Fruit fly (Drosophila melanogaster) whole organism, embryonic: Measurements from ENCODE around the gene CG14220.
A peak's percentile ranks its signal among the peaks of the same experiment; 100 is the strongest.

Experiments
- Atf3 ChIP-seq: fragments of 200-800 bp; sonication (Bioruptor generic); optimal IDR thresholded peaks from 3 replicates; lab custom pipeline; 2016; ENCODE audit warnings: missing biosample characterization, missing genetic modification characterization
- B-H1 ChIP-seq: fragments of 200-800 bp; sonication (Bioruptor generic); IDR thresholded peaks from 3 replicates; pipeline ENCODE4 v1.3.6; 2022; ENCODE audit warnings: missing biosample characterization, missing genetic modification characterization
- BEAF-32 ChIP-seq: fragments of 200-800 bp; sonication (Bioruptor generic); optimal IDR thresholded peaks from 3 replicates; lab custom pipeline; 2017; ENCODE audit warnings: missing biosample characterization, missing genetic modification characterization, mild to moderate bottlenecking, moderate library complexity, missing genetic modification reagents
- Bteb2 ChIP-seq: fragments of 200-800 bp; sonication (Bioruptor generic); optimal IDR thresholded peaks from 2 replicates; lab custom pipeline; 2016; ENCODE audit warnings: missing biosample characterization, missing genetic modification characterization
- CG1024 ChIP-seq: fragments of 200-800 bp; sonication (Bioruptor generic); IDR thresholded peaks from 2 replicates; pipeline ENCODE4 v1.3.6; 2022; ENCODE audit warnings: missing biosample characterization, missing genetic modification characterization
- CG10321 ChIP-seq: fragments of 200-800 bp; sonication (Bioruptor generic); IDR thresholded peaks from 2 replicates; pipeline ENCODE4 v1.3.6; 2022; ENCODE audit warnings: missing biosample characterization, missing genetic modification characterization
- CG10543 ChIP-seq: fragments of 200-800 bp; sonication (Bioruptor generic); optimal IDR thresholded peaks from 3 replicates; lab custom pipeline; 2017; ENCODE audit warnings: missing biosample characterization, mild to moderate bottlenecking, missing genetic modification characterization, moderate library complexity
- CG11093 ChIP-seq: fragments of 200-800 bp; sonication (Bioruptor generic); IDR thresholded peaks from 3 replicates; pipeline ENCODE4 v1.3.6; 2022; ENCODE audit warnings: missing biosample characterization, missing genetic modification characterization
- CG15601 ChIP-seq: fragments of 200-800 bp; sonication (Bioruptor generic); optimal IDR thresholded peaks from 3 replicates; lab custom pipeline; 2019; ENCODE audit warnings: missing biosample characterization, mild to moderate bottlenecking, missing genetic modification characterization, moderate library complexity
- CG16779 ChIP-seq: fragments of 200-800 bp; sonication (Bioruptor generic); IDR thresholded peaks from 2 replicates; pipeline ENCODE4 v1.3.6; 2022; ENCODE audit warnings: missing biosample characterization, missing genetic modification characterization
- CG16813 ChIP-seq: fragments of 200-800 bp; sonication (Bioruptor generic); IDR thresholded peaks from 3 replicates; pipeline ENCODE4 v1.3.6; 2022; ENCODE audit warnings: missing biosample characterization, missing genetic modification characterization; ENCODE audit not compliant: partially characterized antibody
- CG17829 ChIP-seq: fragments of 200-800 bp; optimal IDR thresholded peaks from 2 replicates; lab custom pipeline; 2019; ENCODE audit warnings: missing biosample characterization, mild to moderate bottlenecking, missing genetic modification characterization, moderate library complexity
- CG18619 ChIP-seq: fragments of 200-800 bp; sonication (Bioruptor generic); optimal IDR thresholded peaks from 3 replicates; lab custom pipeline; 2017; ENCODE audit warnings: missing biosample characterization, mild to moderate bottlenecking, missing genetic modification characterization
- CG31441 ChIP-seq: fragments of 200-800 bp; sonication (Bioruptor generic); IDR thresholded peaks from 2 replicates; pipeline ENCODE4 v1.3.6; 2022; ENCODE audit warnings: missing biosample characterization, missing genetic modification characterization
- CG32767 ChIP-seq: fragments of 200-800 bp; sonication (Bioruptor generic); IDR thresholded peaks from 2 replicates; pipeline ENCODE4 v1.3.6; 2022; ENCODE audit warnings: missing biosample characterization, missing genetic modification characterization
- CG3407 ChIP-seq: fragments of 200-800 bp; sonication (Bioruptor generic); optimal IDR thresholded peaks from 2 replicates; lab custom pipeline; 2018; ENCODE audit warnings: missing biosample characterization, mild to moderate bottlenecking, missing genetic modification characterization
- CG3838 ChIP-seq: fragments of 200-800 bp; sonication (Bioruptor generic); optimal IDR thresholded peaks from 3 replicates; lab custom pipeline; 2016; ENCODE audit warnings: missing biosample characterization, missing genetic modification characterization
- CG3847 ChIP-seq: fragments of 200-800 bp; sonication (Bioruptor generic); IDR thresholded peaks from 2 replicates; pipeline ENCODE4 v1.3.6; 2022; ENCODE audit warnings: missing biosample characterization, missing genetic modification characterization
- CG4424 ChIP-seq: fragments of 200-800 bp; sonication (Bioruptor generic); optimal IDR thresholded peaks from 3 replicates; lab custom pipeline; 2016; ENCODE audit warnings: missing biosample characterization, missing genetic modification characterization
- CG4707 ChIP-seq: fragments of 200-800 bp; sonication (Bioruptor generic); optimal IDR thresholded peaks from 2 replicates; lab custom pipeline; 2018; ENCODE audit warnings: missing biosample characterization, mild to moderate bottlenecking, missing genetic modification characterization, moderate library complexity
- CG6254 ChIP-seq: fragments of 200-800 bp; sonication (Bioruptor generic); optimal IDR thresholded peaks from 3 replicates; lab custom pipeline; 2017; ENCODE audit warnings: mild to moderate bottlenecking, missing biosample characterization, missing genetic modification reagents, missing genetic modification characterization
- CG7839 ChIP-seq: fragments of 200-800 bp; sonication (Bioruptor generic); optimal IDR thresholded peaks from 3 replicates; lab custom pipeline; 2018; ENCODE audit warnings: missing biosample characterization, mild to moderate bottlenecking, missing genetic modification characterization, moderate library complexity
- CG8359 ChIP-seq: fragments of 200-800 bp; sonication (Bioruptor generic); optimal IDR thresholded peaks from 2 replicates; lab custom pipeline; 2017; ENCODE audit warnings: missing biosample characterization, mild to moderate bottlenecking, missing genetic modification characterization, borderline replicate concordance
- CG8944 ChIP-seq: fragments of 200-800 bp; sonication (Bioruptor generic); optimal IDR thresholded peaks from 3 replicates; lab custom pipeline; 2016; ENCODE audit warnings: missing biosample characterization, missing genetic modification characterization
- CTCF ChIP-seq: fragments of 200-800 bp; sonication (Bioruptor generic); optimal IDR thresholded peaks from 2 replicates; lab custom pipeline; 2017; ENCODE audit warnings: missing biosample characterization, mild to moderate bottlenecking, missing genetic modification characterization, moderate library complexity
- D19A ChIP-seq: fragments of 200-800 bp; optimal IDR thresholded peaks from 3 replicates; lab custom pipeline; 2019; ENCODE audit warnings: missing biosample characterization, mild to moderate bottlenecking, missing genetic modification characterization, moderate library complexity
- Gsc ChIP-seq: fragments of 200-800 bp; sonication (Bioruptor generic); IDR thresholded peaks from 2 replicates; pipeline ENCODE4 v1.3.6; 2022; ENCODE audit warnings: missing biosample characterization, missing genetic modification characterization
- Med ChIP-seq: fragments of 200-800 bp; sonication (Bioruptor generic); peaks from one replicate; lab custom pipeline; 2016; ENCODE audit warnings: missing biosample characterization, missing genetic modification characterization, mild to moderate bottlenecking, inconsistent platforms, moderate library complexity
- Nf-YA ChIP-seq: fragments of 200-800 bp; sonication (Bioruptor generic); IDR thresholded peaks from 2 replicates; pipeline ENCODE4 v1.3.6; 2022; ENCODE audit warnings: missing biosample characterization, missing genetic modification characterization
- Optix ChIP-seq: fragments of 200-800 bp; sonication (Bioruptor generic); IDR thresholded peaks from 3 replicates; pipeline ENCODE4 v1.3.6; 2022; ENCODE audit warnings: missing biosample characterization, missing genetic modification characterization
- Pdp1 ChIP-seq, 2 experiments: fragments of 200-800 bp; sonication (Bioruptor generic); optimal IDR thresholded peaks; 3 replicates each; lab custom pipeline; 2016; ENCODE audit warnings: missing biosample characterization in 2 of 2, missing genetic modification characterization in 2 of 2, mild to moderate bottlenecking in 1 of 2, moderate library complexity in 1 of 2
- Scr ChIP-seq: fragments of 200-800 bp; sonication (Bioruptor generic); IDR thresholded peaks from 2 replicates; pipeline ENCODE4 v1.3.6; 2022; ENCODE audit warnings: missing biosample characterization, missing genetic modification characterization; ENCODE audit not compliant: partially characterized antibody
- Sin3A ChIP-seq: fragments of >200 bp; optimal IDR thresholded peaks from 2 replicates; lab custom pipeline; 2018
- Sox100B ChIP-seq: fragments of 200-800 bp; sonication (Bioruptor generic); optimal IDR thresholded peaks from 3 replicates; lab custom pipeline; 2018; ENCODE audit warnings: missing biosample characterization, mild to moderate bottlenecking, missing genetic modification characterization
- Sry-β ChIP-seq: fragments of 200-800 bp; sonication (Bioruptor generic); optimal IDR thresholded peaks from 2 replicates; lab custom pipeline; 2018; ENCODE audit warnings: missing biosample characterization, mild to moderate bottlenecking, missing genetic modification characterization, moderate library complexity
- aop ChIP-seq: fragments of 200-800 bp; sonication (Bioruptor generic); IDR thresholded peaks from 2 replicates; pipeline ENCODE4 v1.3.6; 2022; ENCODE audit warnings: missing biosample characterization, missing genetic modification characterization
- bsh ChIP-seq, 2 experiments: fragments of 200-800 bp; sonication (Bioruptor generic); optimal IDR thresholded peaks; 2 replicates each; lab custom pipeline; 2017 to 2018; ENCODE audit warnings: mild to moderate bottlenecking in 2 of 2, missing biosample characterization in 2 of 2, missing genetic modification characterization in 2 of 2, moderate library complexity in 1 of 2
- dysf ChIP-seq: fragments of 200-800 bp; sonication (Bioruptor generic); IDR thresholded peaks from 3 replicates; pipeline ENCODE4 v1.3.6; 2022; ENCODE audit warnings: missing biosample characterization, missing genetic modification characterization
- exex ChIP-seq: fragments of 200-800 bp; sonication (Bioruptor generic); optimal IDR thresholded peaks from 4 replicates; lab custom pipeline; 2018; ENCODE audit warnings: missing biosample characterization, mild to moderate bottlenecking, missing genetic modification characterization, moderate library complexity
- gsb ChIP-seq: fragments of 200-800 bp; sonication (Bioruptor generic); IDR thresholded peaks from 2 replicates; pipeline ENCODE4 v1.3.6; 2022; ENCODE audit warnings: missing biosample characterization, missing genetic modification characterization
- ham ChIP-seq: fragments of 200-800 bp; sonication (Bioruptor generic); IDR thresholded peaks from 2 replicates; pipeline ENCODE4 v1.3.6; 2022; ENCODE audit warnings: missing biosample characterization, missing genetic modification characterization
- hb ChIP-seq: fragments of 200-800 bp; sonication (Bioruptor generic); IDR thresholded peaks from 3 replicates; pipeline ENCODE4 v1.3.6; 2022; ENCODE audit warnings: missing biosample characterization, missing genetic modification characterization; ENCODE audit not compliant: partially characterized antibody
- her ChIP-seq: fragments of 200-800 bp; sonication (Bioruptor generic); optimal IDR thresholded peaks from 2 replicates; lab custom pipeline; 2016; ENCODE audit warnings: missing biosample characterization, missing genetic modification characterization
- lilli ChIP-seq: fragments of 200-800 bp; sonication (Bioruptor generic); optimal IDR thresholded peaks from 3 replicates; lab custom pipeline; 2016; ENCODE audit warnings: missing biosample characterization, missing genetic modification characterization
- peb ChIP-seq: fragments of 200-800 bp; sonication (Bioruptor generic); IDR thresholded peaks from 2 replicates; pipeline ENCODE4 v1.3.6; 2022; ENCODE audit warnings: missing biosample characterization, missing genetic modification characterization
- pros ChIP-seq: fragments of 200-800 bp; sonication (Bioruptor generic); optimal IDR thresholded peaks from 3 replicates; lab custom pipeline; 2019; ENCODE audit warnings: missing biosample characterization, mild to moderate bottlenecking, missing genetic modification characterization, moderate library complexity
- ranshi ChIP-seq: fragments of 200-800 bp; sonication (Bioruptor generic); IDR thresholded peaks from 2 replicates; pipeline ENCODE4 v1.3.6; 2022; ENCODE audit warnings: missing biosample characterization, missing genetic modification characterization
- repo ChIP-seq: fragments of 200-800 bp; sonication (Bioruptor generic); optimal IDR thresholded peaks from 2 replicates; lab custom pipeline; 2016; ENCODE audit warnings: missing biosample characterization, missing genetic modification characterization
- tio ChIP-seq: fragments of 200-800 bp; sonication (Bioruptor generic); optimal IDR thresholded peaks from 2 replicates; lab custom pipeline; 2017; ENCODE audit warnings: missing biosample characterization, missing genetic modification characterization, inconsistent platforms
- vvl ChIP-seq: fragments of 200-800 bp; sonication (Bioruptor generic); IDR thresholded peaks from 2 replicates; pipeline ENCODE4 v1.3.6; 2022; ENCODE audit warnings: missing biosample characterization, missing genetic modification characterization
- zen2 ChIP-seq: fragments of 200-800 bp; sonication (Bioruptor generic); IDR thresholded peaks from 3 replicates; pipeline ENCODE4 v1.3.6; 2022; ENCODE audit warnings: missing biosample characterization, missing genetic modification characterization; ENCODE audit not compliant: partially characterized antibody

Gene CG14220

dm6 chrX:19603953-19604352 is 2.3 kb upstream of the CG14220 start (continued):
- peak; percentile 63 for TF ChIP-seq gsb (GFP tag; lab: Robert Waterston, UW)
- TF ChIP-seq CG18619 (GFP tag; lab: Kevin White, UChicago): peak; percentile 50
- no peak for TF ChIP-seq Sin3A (lab: Kevin White, UChicago)
- TF ChIP-seq repo (GFP tag; lab: Kevin White, UChicago): peak; percentile 43
- TF ChIP-seq Optix: 0 out of 3 replicates have a peak, but pooled peaks have one; percentile 27
- TF ChIP-seq lilli (GFP tag; lab: Kevin White, UChicago): peak; percentile 85
- TF ChIP-seq bsh (GFP tag; optimal IDR thresholded peaks at IDR 0.05; lab: Kevin White, UChicago): peak; percentile 56 to 70
- TF ChIP-seq CG3847 (GFP tag; lab: Robert Waterston, UW): peak; percentile 74
- TF ChIP-seq ranshi (GFP tag; lab: Robert Waterston, UW): peak; percentile 80; the same call in 1 of the 2 replicates
- no peak for TF ChIP-seq her (GFP tag; lab: Kevin White, UChicago)
- peak; percentile 1 for TF ChIP-seq CTCF
- peak; percentile 40; the same call in 1 of the 2 replicates for TF ChIP-seq peb (GFP tag; lab: Robert Waterston, UW)
- TF ChIP-seq CG3838 (GFP tag; lab: Kevin White, UChicago): no peak
- TF ChIP-seq CG4424 (GFP tag; lab: Kevin White, UChicago): peak; percentile 77
- TF ChIP-seq CG7839 (tag; lab: Kevin White, UChicago): peak; percentile 87
- no peak for TF ChIP-seq Gsc (GFP tag; lab: Robert Waterston, UW)
- TF ChIP-seq D19A (tag; lab: Kevin White, UChicago): peak; percentile 42
- peak; percentile 13 for TF ChIP-seq CG4707 (GFP tag; lab: Kevin White, UChicago)
- TF ChIP-seq Scr (GFP tag; lab: Robert Waterston, UW): no peak
- TF ChIP-seq Sox100B (GFP tag; lab: Kevin White, UChicago): peak; percentile 53
- TF ChIP-seq Pdp1 (GFP tag; optimal IDR thresholded peaks at IDR 0.05; lab: Kevin White, UChicago): peak; percentile 64 to 78
- peak; percentile 91 for TF ChIP-seq Med (GFP tag; lab: Kevin White, UChicago)
- TF ChIP-seq tio (GFP tag; lab: Kevin White, UChicago): peak; percentile 72
- TF ChIP-seq vvl (GFP tag; lab: Robert Waterston, UW): peak; percentile 91
- TF ChIP-seq CG1024 (GFP tag; lab: Robert Waterston, UW): peak; percentile 46; the same call in 1 of the 2 replicates
- TF ChIP-seq CG3407 (GFP tag; lab: Kevin White, UChicago): peak; percentile 12
- TF ChIP-seq CG32767 (GFP tag; lab: Robert Waterston, UW): peak; percentile 68
- TF ChIP-seq Nf-YA: peak; percentile 61; the same call in 1 of the 2 replicates
- TF ChIP-seq CG31441 (GFP tag; lab: Robert Waterston, UW): peak; percentile 78
- 0 out of 2 replicates have a peak, but pooled peaks have one; percentile 27 for TF ChIP-seq CG16779 (GFP tag; lab: Robert Waterston, UW)
- peak; percentile 16 for TF ChIP-seq Atf3
- peak; percentile 52; the same call in 1 of the 2 replicates for TF ChIP-seq aop (GFP tag; lab: Robert Waterston, UW)
- TF ChIP-seq CG6254 (GFP tag; lab: Kevin White, UChicago): peak; percentile 39
- TF ChIP-seq CG8944: peak; percentile 32
- no peak for TF ChIP-seq pros (GFP tag; lab: Kevin White, UChicago)
- peak; percentile 8 for TF ChIP-seq Bteb2 (GFP tag; lab: Kevin White, UChicago)
- peak; percentile 62 for TF ChIP-seq CG17829 (tag; lab: Kevin White, UChicago)
- TF ChIP-seq CG15601 (tag; lab: Kevin White, UChicago): peak; percentile 64
- peak; percentile 66 for TF ChIP-seq CG10543
- TF ChIP-seq B-H1 (GFP tag; lab: Robert Waterston, UW): peak; percentile 56; the same call in 1 of the 3 replicates
- no peak for TF ChIP-seq CG10321 (GFP tag; lab: Robert Waterston, UW)
- TF ChIP-seq Sry-β: no peak
- 0 out of 3 replicates have a peak, but pooled peaks have one; percentile 43 for TF ChIP-seq CG11093
- TF ChIP-seq CG16813: no peak
- peak; percentile 86 for TF ChIP-seq dysf (GFP tag; lab: Robert Waterston, UW)
- no peak for TF ChIP-seq zen2
- 0 out of 2 replicates have a peak, but pooled peaks have one; percentile 14 for TF ChIP-seq ham (GFP tag; lab: Robert Waterston, UW)
- TF ChIP-seq BEAF-32 (GFP tag; lab: Kevin White, UChicago): no peak
- TF ChIP-seq CG8359 (GFP tag; lab: Kevin White, UChicago): no peak
- peak; percentile 33 for TF ChIP-seq exex (tag; lab: Kevin White, UChicago)
- TF ChIP-seq hb (GFP tag; lab: Robert Waterston, UW): no peak
